Worm (Caenorhabditis elegans) whole organism, midembryonic: ENCODE results near the gene glb-27.

ENCODE experiments used
- T22C8.4 ChIP-seq: fragments of 200-800 bp; sonication (Bioruptor generic); IDR thresholded peaks from 2 replicates; pipeline ENCODE4 v1.3.6; 2022; ENCODE audit warnings: missing genetic modification characterization, missing compliant biosample characterization
- flt-1 ChIP-seq: fragments of 200-800 bp; sonication (Bioruptor generic); IDR thresholded peaks from 2 replicates; pipeline ENCODE4 v1.3.6; 2022; ENCODE audit warnings: missing genetic modification characterization, missing compliant biosample characterization
- klf-2 ChIP-seq: fragments of 200-800 bp; sonication (Bioruptor generic); conservative IDR thresholded peaks from 2 replicates; pipeline ENCODE4 v1.3.6; 2022; ENCODE audit warnings: missing genetic modification reagents, missing genetic modification characterization, missing compliant biosample characterization
- med-1 ChIP-seq: sonication (generic microtip); optimal IDR thresholded peaks from 2 replicates; lab custom pipeline; 2017; ENCODE audit warnings: missing genetic modification characterization, mild to moderate bottlenecking, missing compliant biosample characterization, antibody characterized with exemption, missing genetic modification reagents; ENCODE audit not compliant: insufficient read depth
- ref-1 ChIP-seq: fragments of 200-800 bp; sonication (Bioruptor generic); conservative IDR thresholded peaks from 2 replicates; pipeline ENCODE4 v1.3.6; 2022; ENCODE audit warnings: missing genetic modification reagents, missing genetic modification characterization, missing compliant biosample characterization
- tab-1 ChIP-seq: fragments of 200-800 bp; sonication (Bioruptor generic); IDR thresholded peaks from 2 replicates; pipeline ENCODE4 v1.3.6; 2022; ENCODE audit warnings: missing genetic modification characterization, missing compliant biosample characterization
- ztf-23 ChIP-seq: fragments of 200-800 bp; sonication (Bioruptor generic); IDR thresholded peaks from 2 replicates; pipeline ENCODE4 v1.3.6; 2022; ENCODE audit warnings: missing genetic modification reagents, missing genetic modification characterization, missing compliant biosample characterization
- ztf-29 ChIP-seq: fragments of 200-800 bp; sonication (Bioruptor generic); IDR thresholded peaks from 2 replicates; pipeline ENCODE4 v1.3.6; 2022; ENCODE audit warnings: missing genetic modification reagents, missing genetic modification characterization, missing compliant biosample characterization

Gene glb-27

ce11 chrII:8504074-8504724 lies 51.9 kb downstream of the glb-27 start:
- TF ChIP-seq ztf-29 (GFP tag; lab: Robert Waterston, UW) (no peak), tab-1 (GFP tag; lab: Robert Waterston, UW) (no peak), ztf-23 (GFP tag; lab: Robert Waterston, UW) (no peak), ref-1 (GFP tag; lab: Robert Waterston, UW) (no peak), flt-1 (no peak), med-1 (GFP tag; lab: Kevin White, UChicago) (no peak), T22C8.4 (GFP tag; lab: Robert Waterston, UW) (no peak)

DNA sequence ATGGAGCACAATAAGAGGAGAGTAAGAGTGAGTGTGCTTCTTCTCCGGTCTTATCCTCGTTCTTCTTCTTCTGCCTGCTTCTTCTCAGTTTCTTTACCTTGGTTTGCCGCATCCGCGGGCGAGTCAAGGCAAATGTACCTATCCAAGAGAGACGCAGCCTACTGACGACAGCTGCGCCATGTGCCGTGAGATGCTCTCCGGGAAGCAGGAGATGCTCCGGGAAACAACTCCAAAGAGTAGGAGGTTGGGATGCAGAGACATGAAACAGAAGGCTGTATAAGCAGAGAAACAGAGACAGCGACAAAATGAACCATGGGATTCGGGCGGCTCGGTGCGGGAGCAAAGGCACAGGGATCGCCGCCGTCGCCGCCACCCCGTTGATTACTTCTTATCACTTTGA lies 57.0 kb downstream of the glb-27 start:
- TF ChIP-seq ztf-23 (GFP tag; lab: Robert Waterston, UW) (no peak), ztf-29 (GFP tag; lab: Robert Waterston, UW) (no peak), flt-1 (0 out of 2 replicates have a peak, but pooled peaks have one; percentile 47), ref-1 (GFP tag; lab: Robert Waterston, UW) (no peak), klf-2 (no peak), med-1 (GFP tag; lab: Kevin White, UChicago) (no peak)

- no peak for TF ChIP-seq ref-1 (GFP tag; lab: Robert Waterston, UW)
- no peak for TF ChIP-seq T22C8.4 (GFP tag; lab: Robert Waterston, UW)
- no peak for TF ChIP-seq med-1 (GFP tag; lab: Kevin White, UChicago)
- TF ChIP-seq ztf-29 (GFP tag; lab: Robert Waterston, UW): no peak
Measured at ce11 chrII:8498173-8498572, 57.9 kb downstream of the glb-27 start.
